Worm (Caenorhabditis elegans) whole organism, L1 larva: ENCODE results near the gene div-1.

Experiments used
- C04F5.9 ChIP-seq: sonication (generic microtip); optimal IDR thresholded peaks from 2 replicates; lab custom pipeline; 2016; ENCODE audit warnings: missing genetic modification characterization, missing compliant biosample characterization
- C16A3.4 ChIP-seq: fragments of 150-350 bp; optimal IDR thresholded peaks from 2 replicates; lab custom pipeline; 2014; ENCODE audit warnings: missing biosample characterization, missing genetic modification characterization
- alr-1 ChIP-seq: fragments of 200-800 bp; sonication (Bioruptor generic); optimal IDR thresholded peaks from 2 replicates; lab custom pipeline; 2018; ENCODE audit warnings: borderline replicate concordance, mild to moderate bottlenecking, missing genetic modification characterization, missing compliant biosample characterization
- aly-2 ChIP-seq: fragments of 150-350 bp; optimal IDR thresholded peaks from 2 replicates; lab custom pipeline; 2014; ENCODE audit warnings: missing biosample characterization, missing genetic modification characterization
- ama-1 ChIP-seq: fragments of 150-350 bp; optimal IDR thresholded peaks from 2 replicates; lab custom pipeline; 2014
- ceh-8 ChIP-seq: fragments of 200-800 bp; sonication (Bioruptor generic); optimal IDR thresholded peaks from 2 replicates; lab custom pipeline; 2018; ENCODE audit warnings: mild to moderate bottlenecking, missing genetic modification characterization, moderate library complexity, missing compliant biosample characterization
- ceh-82 ChIP-seq, 3 experiments: fragments of 150-350 bp in 1 of 3; sonication (generic microtip) in 2 of 3; optimal IDR thresholded peaks; 2 replicates each; lab custom pipeline; 2014 to 2017; ENCODE audit warnings: missing biosample characterization in 3 of 3, missing genetic modification characterization in 3 of 3
- ces-1 ChIP-seq: fragments of 150-350 bp; optimal IDR thresholded peaks from 2 replicates; lab custom pipeline; 2014; ENCODE audit warnings: missing biosample characterization, missing genetic modification reagents, missing genetic modification characterization
- dpl-1 ChIP-seq, 3 experiments: fragments of 150-350 bp in 2 of 3; sonication (generic microtip) in 1 of 3; optimal IDR thresholded peaks; 2 replicates each; lab custom pipeline; 2014 to 2017; ENCODE audit warnings: missing biosample characterization in 3 of 3, missing genetic modification characterization in 3 of 3, missing genetic modification reagents in 3 of 3
- dsc-1 ChIP-seq: sonication (generic microtip); optimal IDR thresholded peaks from 2 replicates; lab custom pipeline; 2016; ENCODE audit warnings: mild to moderate bottlenecking, missing genetic modification characterization, missing compliant biosample characterization
- efl-1 ChIP-seq, 4 experiments: fragments of 150-350 bp; optimal IDR thresholded peaks in 3 of 4; peaks in 1 of 4; 1 replicate in 1 of 4; 2 replicates in 3 of 4; lab custom pipeline; 2014; ENCODE audit warnings: missing biosample characterization in 2 of 4, missing genetic modification characterization in 2 of 4, missing genetic modification reagents in 2 of 4
- fos-1 ChIP-seq: fragments of 150-350 bp; optimal IDR thresholded peaks from 2 replicates; lab custom pipeline; 2014; ENCODE audit warnings: missing biosample characterization, missing genetic modification characterization
- grh-1 ChIP-seq: fragments of 200-800 bp; sonication (Bioruptor generic); IDR thresholded peaks from 2 replicates; pipeline ENCODE4 v1.3.6; 2022; ENCODE audit warnings: missing genetic modification reagents, missing genetic modification characterization, missing compliant biosample characterization
- hlh-17 ChIP-seq: fragments of 200-800 bp; sonication (Bioruptor generic); optimal IDR thresholded peaks from 2 replicates; lab custom pipeline; 2018; ENCODE audit warnings: missing genetic modification characterization, mild to moderate bottlenecking, missing compliant biosample characterization, moderate library complexity, borderline replicate concordance
- lin-13 ChIP-seq: fragments of 150-350 bp; optimal IDR thresholded peaks from 2 replicates; lab custom pipeline; 2014; ENCODE audit warnings: missing biosample characterization, missing genetic modification reagents, missing genetic modification characterization
- lin-15B ChIP-seq: fragments of 150-350 bp; sonication (generic microtip); optimal IDR thresholded peaks from 3 replicates; lab custom pipeline; 2014; ENCODE audit warnings: missing biosample characterization, missing genetic modification characterization
- lin-35 ChIP-seq, 2 experiments: fragments of 150-350 bp; optimal IDR thresholded peaks; 2 replicates each; lab custom pipeline; 2014; ENCODE audit warnings: missing biosample characterization in 2 of 2, missing genetic modification characterization in 2 of 2, missing genetic modification reagents in 2 of 2
- lir-3 ChIP-seq: sonication (generic microtip); optimal IDR thresholded peaks from 2 replicates; lab custom pipeline; 2016; ENCODE audit warnings: mild to moderate bottlenecking, missing genetic modification characterization, moderate library complexity, missing compliant biosample characterization; ENCODE audit not compliant: poor library complexity
- lsy-2 ChIP-seq, 2 experiments: fragments of 150-350 bp; optimal IDR thresholded peaks; 2 replicates each; lab custom pipeline; 2014; ENCODE audit warnings: missing biosample characterization in 2 of 2, missing genetic modification characterization in 2 of 2
- mdl-1 ChIP-seq, 2 experiments: fragments of 150-350 bp; optimal IDR thresholded peaks; 2 replicates each; lab custom pipeline; 2014 to 2017; ENCODE audit warnings: missing biosample characterization in 2 of 2, missing genetic modification characterization in 2 of 2, inconsistent platforms in 1 of 2
- mef-2 ChIP-seq: fragments of 150-350 bp; optimal IDR thresholded peaks from 2 replicates; lab custom pipeline; 2014; ENCODE audit warnings: missing biosample characterization, missing genetic modification characterization
- nhr-19 ChIP-seq: fragments of 200-800 bp; sonication (Bioruptor generic); conservative IDR thresholded peaks from 2 replicates; pipeline ENCODE4 v1.3.6; 2022; ENCODE audit warnings: missing genetic modification characterization, missing compliant biosample characterization
- nhr-237 ChIP-seq: fragments of 150-350 bp; optimal IDR thresholded peaks from 2 replicates; lab custom pipeline; 2014; ENCODE audit warnings: missing biosample characterization, missing genetic modification characterization
- nhr-47 ChIP-seq: sonication (generic microtip); optimal IDR thresholded peaks from 2 replicates; lab custom pipeline; 2016; ENCODE audit warnings: mild to moderate bottlenecking, missing genetic modification characterization, moderate library complexity, missing compliant biosample characterization
- nhr-71 ChIP-seq: sonication (generic microtip); optimal IDR thresholded peaks from 2 replicates; lab custom pipeline; 2016; ENCODE audit warnings: mild to moderate bottlenecking, missing genetic modification characterization, moderate library complexity, missing compliant biosample characterization
- nhr-77 ChIP-seq: fragments of 150-350 bp; optimal IDR thresholded peaks from 2 replicates; lab custom pipeline; 2014; ENCODE audit warnings: missing biosample characterization, missing genetic modification characterization
- nhr-85 ChIP-seq: sonication (generic microtip); peaks from one replicate; lab custom pipeline; 2016; ENCODE audit warnings: missing genetic modification characterization, inconsistent platforms, missing compliant biosample characterization
- skn-1 ChIP-seq: fragments of 150-350 bp; optimal IDR thresholded peaks from 2 replicates; lab custom pipeline; 2014; ENCODE audit warnings: missing biosample characterization, missing genetic modification characterization
- snpc-4 ChIP-seq: fragments of 150-350 bp; optimal IDR thresholded peaks from 2 replicates; lab custom pipeline; 2014; ENCODE audit warnings: missing biosample characterization, missing genetic modification characterization
- sox-4 ChIP-seq: sonication (generic microtip); optimal IDR thresholded peaks from 2 replicates; lab custom pipeline; 2016; ENCODE audit warnings: missing genetic modification characterization, missing compliant biosample characterization
- sptf-1 ChIP-seq: fragments of 150-350 bp; optimal IDR thresholded peaks from 2 replicates; lab custom pipeline; 2014; ENCODE audit warnings: missing biosample characterization, missing genetic modification characterization
- unc-62 ChIP-seq: fragments of 150-350 bp; optimal IDR thresholded peaks from 2 replicates; lab custom pipeline; 2014; ENCODE audit warnings: missing biosample characterization, missing genetic modification reagents, missing genetic modification characterization
- vab-15 ChIP-seq: sonication (generic microtip); optimal IDR thresholded peaks from 2 replicates; lab custom pipeline; 2017; ENCODE audit warnings: missing genotype, mild to moderate bottlenecking, missing genetic modification characterization, missing compliant biosample characterization
- zip-4 ChIP-seq: fragments of 200-800 bp; sonication (Bioruptor generic); optimal IDR thresholded peaks from 2 replicates; lab custom pipeline; 2018; ENCODE audit warnings: mild to moderate bottlenecking, missing genetic modification characterization, moderate library complexity, missing compliant biosample characterization

div-1 gene

DNA sequence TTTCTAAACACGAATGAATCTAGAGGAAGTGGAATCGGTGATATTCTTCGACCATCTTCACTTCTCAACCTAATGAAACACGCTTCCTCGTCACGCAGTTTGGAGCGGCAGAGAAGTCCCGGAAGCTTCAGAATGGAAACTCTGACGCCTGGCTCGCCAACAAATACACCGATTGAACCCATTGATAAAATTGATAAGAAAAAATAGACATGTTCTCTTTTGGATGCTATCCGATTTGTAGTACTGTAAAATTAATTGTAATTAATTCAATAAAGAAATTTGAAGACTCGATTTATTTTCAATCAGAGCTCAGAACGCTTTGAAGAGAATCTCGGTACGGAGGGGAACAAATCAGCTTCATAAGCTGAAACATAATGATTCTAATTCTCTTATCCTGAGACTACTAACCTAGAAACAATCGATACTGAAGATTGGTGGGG is 33.8 kb downstream of the div-1 start (continued):
- TF ChIP-seq hlh-17: no peak

DNA sequence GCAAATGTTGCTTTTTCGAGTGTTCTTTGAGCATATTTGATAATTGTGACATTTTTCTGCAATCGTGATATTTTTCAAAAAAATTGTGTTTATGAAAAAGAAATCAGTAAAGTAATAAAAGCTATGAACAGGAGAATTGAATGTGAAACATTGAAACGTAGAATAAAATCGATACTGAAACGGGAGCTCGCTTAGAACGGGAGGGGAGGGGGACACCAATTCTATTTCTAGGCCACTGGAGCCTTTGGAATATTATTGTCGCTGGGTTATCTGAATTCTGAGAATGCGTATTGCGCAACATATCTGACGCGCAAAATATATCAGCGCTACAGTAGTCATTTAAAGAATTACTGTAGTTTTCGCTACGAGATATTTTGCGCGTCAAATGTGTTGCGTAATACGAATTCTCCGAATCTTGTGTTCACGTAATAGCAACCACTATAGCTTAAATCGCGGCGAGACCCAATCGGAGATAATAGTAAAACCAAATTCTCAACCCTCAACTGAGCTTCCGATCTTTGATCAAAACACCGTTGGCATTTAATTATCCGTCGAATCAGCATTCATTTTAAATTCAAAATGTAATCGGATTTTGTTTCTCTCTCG is 36.4 kb downstream of the div-1 start, which contains the start of the genes blos-1 and best-18:
blos-1 (minus strand) TSS at position 58 of the 606 bp plus-strand sequence.
best-18 (plus strand) TSS at position 508 of the 606 bp plus-strand sequence.
- TF ChIP-seq lir-3 (tag; lab: Kevin White, UChicago): no peak

DNA sequence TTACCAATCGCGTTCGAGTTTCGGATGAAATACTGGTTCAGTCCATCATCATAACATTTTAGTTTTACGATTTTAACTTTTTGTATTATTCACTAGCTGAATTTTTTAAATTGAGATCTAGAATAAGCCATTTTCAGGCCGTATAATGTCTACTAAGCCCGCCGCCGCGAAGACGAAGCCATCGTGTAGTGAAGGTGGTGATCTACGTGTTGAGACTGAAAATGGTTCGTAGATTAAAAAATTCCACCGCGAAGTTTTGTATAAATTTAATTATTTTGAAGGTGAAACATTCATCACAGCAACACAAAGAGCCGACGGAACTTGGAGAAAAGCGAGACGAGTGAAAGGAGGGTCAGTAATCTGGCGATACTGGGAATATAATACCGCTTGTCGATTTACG is 38.7 kb downstream of the div-1 start, which contains the start of gene T20G5.9:
T20G5.9 (plus strand) TSS at position 138 of the 400 bp plus-strand sequence.
- TF ChIP-seq ama-1 (lab: Kevin White, UChicago) (peak; percentile 19), lin-13 (GFP tag; lab: Kevin White, UChicago) (no peak)

DNA sequence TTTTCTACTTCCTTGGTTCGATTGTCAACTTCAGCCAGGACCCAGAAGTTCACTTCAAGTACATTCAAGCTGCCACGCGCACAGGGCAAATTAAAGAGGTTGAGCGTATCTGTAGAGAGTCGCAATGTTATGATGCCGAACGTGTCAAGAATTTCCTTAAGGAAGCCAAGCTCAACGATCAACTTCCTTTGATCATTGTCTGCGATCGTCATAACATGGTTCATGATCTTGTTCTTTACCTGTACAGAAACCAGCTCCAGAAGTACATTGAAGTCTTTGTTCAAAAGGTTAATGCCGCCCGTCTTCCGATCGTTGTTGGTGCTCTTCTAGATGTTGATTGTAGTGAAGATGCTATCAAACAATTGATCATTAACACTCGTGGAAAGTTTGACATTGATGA is 42.0 kb downstream of the div-1 start:
- no peak for TF ChIP-seq dsc-1 (tag; lab: Kevin White, UChicago)
- TF ChIP-seq snpc-4: no peak
- TF ChIP-seq sptf-1: no peak
- TF ChIP-seq aly-2 (tag; lab: Kevin White, UChicago): no peak
- TF ChIP-seq C04F5.9 (tag; lab: Kevin White, UChicago): no peak
- TF ChIP-seq efl-1 (optimal IDR thresholded peaks at IDR 0.05; lab: Kevin White, UChicago): no peak
- peak in 1 of 2 experiments; percentile 82 for TF ChIP-seq efl-1 (GFP tag; optimal IDR thresholded peaks at IDR 0.05 in 1 of 2; lab: Kevin White, UChicago)

DNA sequence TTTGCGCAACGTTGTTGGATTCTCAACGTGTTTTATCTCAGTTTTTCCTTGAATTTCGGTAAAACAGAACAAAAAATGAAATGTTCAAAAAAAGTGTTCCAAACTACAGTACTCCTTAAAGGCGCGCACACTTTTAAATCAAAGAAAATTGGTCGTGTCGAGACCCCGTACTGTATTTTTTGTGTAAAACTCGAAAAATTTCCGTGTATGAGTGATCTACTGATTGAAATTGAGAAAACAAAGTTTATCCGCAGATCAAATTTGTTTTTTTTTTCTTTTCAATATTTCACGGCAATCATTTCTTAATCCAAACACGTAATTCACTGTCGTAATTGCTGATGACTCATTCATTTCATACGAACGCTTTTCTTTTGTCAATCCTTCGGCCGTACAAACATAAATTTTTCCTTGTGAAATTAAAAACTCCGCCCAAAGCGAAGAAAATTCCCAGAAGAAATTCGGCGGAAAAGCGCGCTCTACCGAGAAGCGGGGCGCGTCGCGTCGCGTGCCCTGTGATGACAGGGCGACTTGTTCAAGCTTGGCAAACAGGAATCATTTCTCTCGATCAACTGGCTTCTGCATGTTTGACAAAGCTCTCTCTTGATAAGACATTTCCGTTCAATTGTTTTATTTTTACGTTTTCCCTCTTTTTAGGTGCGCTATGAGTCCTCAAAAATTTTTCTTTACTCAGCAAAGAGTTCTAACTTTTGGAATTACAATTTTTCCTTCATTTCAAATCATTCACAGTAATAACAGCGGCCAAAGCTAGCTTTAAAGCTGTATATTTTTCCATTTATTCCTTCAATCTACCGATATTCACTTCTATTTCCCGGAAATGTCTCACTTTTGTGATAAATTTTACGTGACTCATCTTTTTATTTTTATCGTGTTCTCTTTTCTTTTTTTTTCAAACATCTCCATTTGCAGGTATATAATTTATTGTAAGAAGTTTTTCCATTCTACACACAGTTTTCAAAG is 45.2 kb downstream of the div-1 start, which contains the start of gene chc-1:
chc-1 (plus strand) TSS at position 928 of the 978 bp plus-strand sequence.
- no peak for TF ChIP-seq grh-1
- TF ChIP-seq unc-62 (GFP tag; lab: Kevin White, UChicago): no peak
- TF ChIP-seq ceh-82 (tag; optimal IDR thresholded peaks at IDR 0.05; lab: Kevin White, UChicago): peak in 1 of 3 experiments; percentile 57
- no peak for TF ChIP-seq ceh-8 (GFP tag; lab: Kevin White, UChicago)
- peak; percentile 19 for TF ChIP-seq C16A3.4
- peak; percentile 48 for TF ChIP-seq nhr-85 (tag; lab: Kevin White, UChicago)
- TF ChIP-seq lsy-2 (tag; optimal IDR thresholded peaks at IDR 0.05; lab: Kevin White, UChicago): peak in 1 of 2 experiments; percentile 71
- peak in 1 of 2 experiments; percentile 18 for TF ChIP-seq mdl-1 (tag; optimal IDR thresholded peaks at IDR 0.05; lab: Kevin White, UChicago)
- TF ChIP-seq zip-4 (GFP tag; lab: Kevin White, UChicago): no peak
- peak; percentile 70 for TF ChIP-seq lin-15B
- TF ChIP-seq fos-1 (tag; lab: Kevin White, UChicago): no peak
- TF ChIP-seq vab-15 (tag; lab: Kevin White, UChicago): peak; percentile 2
- no peak for TF ChIP-seq nhr-77 (tag; lab: Kevin White, UChicago)
- TF ChIP-seq skn-1 (tag; lab: Kevin White, UChicago): peak; percentile 12
- no peak for TF ChIP-seq sox-4
- TF ChIP-seq ces-1 (GFP tag; lab: Kevin White, UChicago): no peak
- TF ChIP-seq dpl-1 (GFP tag; optimal IDR thresholded peaks at IDR 0.05; lab: Kevin White, UChicago): peak; percentile 17 to 51 (median 30)
- TF ChIP-seq mef-2: no peak
- TF ChIP-seq lin-35 (GFP tag; optimal IDR thresholded peaks at IDR 0.05; lab: Kevin White, UChicago): peak; percentile 45 to 57
- peak; percentile 17 for TF ChIP-seq nhr-71
- peak; percentile 12 for TF ChIP-seq nhr-47
- TF ChIP-seq alr-1 (tag; lab: Kevin White, UChicago): no peak
- TF ChIP-seq nhr-237 (tag; lab: Kevin White, UChicago): no peak
- TF ChIP-seq efl-1 (optimal IDR thresholded peaks at IDR 0.05; lab: Kevin White, UChicago): peak; percentile 26 to 35
- TF ChIP-seq efl-1 (GFP tag; optimal IDR thresholded peaks at IDR 0.05 in 1 of 2; lab: Kevin White, UChicago): peak in 1 of 2 experiments; percentile 43
- no peak for TF ChIP-seq nhr-19 (GFP tag; lab: Robert Waterston, UW)
